Worm (Caenorhabditis elegans) whole organism, L2 larva: ENCODE results near the gene F13A2.9.

Source experiments
- ama-1 ChIP-seq: fragments of 150-350 bp; optimal IDR thresholded peaks from 2 replicates; lab custom pipeline; 2018; ENCODE audit warnings: inconsistent platforms
- gmeb-1 ChIP-seq: fragments of 150-350 bp; optimal IDR thresholded peaks from 2 replicates; lab custom pipeline; 2014; ENCODE audit warnings: missing biosample characterization, missing genetic modification characterization
- lsy-2 ChIP-seq, 2 experiments: fragments of 150-350 bp in 1 of 2; sonication (generic microtip) in 1 of 2; optimal IDR thresholded peaks; 2 replicates each; lab custom pipeline; 2014 to 2017; ENCODE audit warnings: missing biosample characterization in 2 of 2, missing genetic modification characterization in 2 of 2
- mdl-1 ChIP-seq, 2 experiments: fragments of 150-350 bp in 1 of 2; sonication (generic microtip) in 1 of 2; optimal IDR thresholded peaks; 2 replicates each; lab custom pipeline; 2017; ENCODE audit warnings: missing biosample characterization in 2 of 2, missing genetic modification characterization in 2 of 2
- nhr-25 ChIP-seq: fragments of 150-350 bp; sonication (generic microtip); optimal IDR thresholded peaks from 3 replicates; lab custom pipeline; 2014; ENCODE audit warnings: missing biosample characterization, missing genetic modification characterization
- unc-39 ChIP-seq: fragments of 150-350 bp; optimal IDR thresholded peaks from 2 replicates; lab custom pipeline; 2014; ENCODE audit warnings: missing biosample characterization, missing genetic modification characterization
- unc-55 ChIP-seq: fragments of 150-350 bp; sonication (generic microtip); optimal IDR thresholded peaks from 3 replicates; lab custom pipeline; 2014; ENCODE audit warnings: missing biosample characterization, missing genetic modification reagents, missing genetic modification characterization
- ztf-1 ChIP-seq: fragments of 200-800 bp; sonication (Bioruptor generic); conservative IDR thresholded peaks from 2 replicates; pipeline ENCODE4 v1.3.6; 2022; ENCODE audit warnings: missing genetic modification characterization, missing compliant biosample characterization

Gene F13A2.9

ce11 chrV:4341208-4341607, 46.1 kb downstream of the F13A2.9 start, which contains the start of gene glrx-3:
Gene glrx-3 (minus strand): TSS chrV:4341308.
- no peak for TF ChIP-seq mdl-1 (tag; optimal IDR thresholded peaks at IDR 0.05; lab: Kevin White, UChicago)
- no peak for TF ChIP-seq nhr-25 (tag; lab: Kevin White, UChicago)
- TF ChIP-seq lsy-2 (tag; optimal IDR thresholded peaks at IDR 0.05; lab: Kevin White, UChicago), result no peak
- no peak for TF ChIP-seq ztf-1 (GFP tag; lab: Robert Waterston, UW)
- TF ChIP-seq unc-39 (tag; lab: Kevin White, UChicago), result no peak

ce11 chrV:4339479-4339878, 47.8 kb downstream of the F13A2.9 start:
- TF ChIP-seq ama-1 (lab: Kevin White, UChicago), result no peak
- peak; percentile 15 for TF ChIP-seq unc-55
- TF ChIP-seq gmeb-1 (tag; lab: Kevin White, UChicago), result peak; percentile 71
